Fruit fly (Drosophila melanogaster): Measurements from ENCODE around the gene CG1394.

CG1394 gene

dm6 chrX:11170578-11170977, at the start of gene CG1394:
Gene CG1394, minus strand, starts transcription at chrX:11170678.
- no peak for TF ChIP-seq h (optimal IDR thresholded peaks at IDR 0.05)
- no peak for TF ChIP-seq ttk (optimal IDR thresholded peaks at IDR 0.05)
- TF ChIP-seq Myc (optimal IDR thresholded peaks at IDR 0.05): no peak
- TF ChIP-seq psq (optimal IDR thresholded peaks at IDR 0.05): no peak
- no peak for TF ChIP-seq Sin3A (optimal IDR thresholded peaks at IDR 0.05)
- no peak for TF ChIP-seq insv (optimal IDR thresholded peaks at IDR 0.05)

DNA sequence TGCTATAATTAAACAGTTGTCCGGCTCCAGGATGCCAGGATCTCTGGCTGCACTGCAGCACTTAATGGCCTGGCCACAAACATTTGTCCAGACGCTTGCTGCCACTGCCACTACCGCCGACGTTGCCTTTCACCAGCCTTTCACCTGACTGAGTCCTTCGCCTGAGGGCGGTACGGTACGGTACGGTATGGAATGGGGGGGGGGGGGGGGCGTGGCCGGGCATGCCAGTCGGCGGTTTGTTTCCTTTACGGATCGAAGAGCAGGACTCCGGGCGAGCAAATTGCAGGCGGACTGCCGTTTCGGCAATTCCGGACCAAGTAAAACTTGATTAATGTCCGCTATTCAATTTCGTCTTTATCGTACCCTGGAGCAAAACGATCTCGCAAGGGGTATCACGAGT, 32.6 kb upstream of the CG1394 start:
- TF ChIP-seq ttk (optimal IDR thresholded peaks at IDR 0.05) (no peak), psq (optimal IDR thresholded peaks at IDR 0.05) (no peak), Myc (optimal IDR thresholded peaks at IDR 0.05) (no peak), insv (optimal IDR thresholded peaks at IDR 0.05) (no peak), Sin3A (optimal IDR thresholded peaks at IDR 0.05) (no peak), h (optimal IDR thresholded peaks at IDR 0.05) (no peak)

- TF ChIP-seq psq (optimal IDR thresholded peaks at IDR 0.05) (no peak), insv (optimal IDR thresholded peaks at IDR 0.05) (no peak)
Measured at dm6 chrX:11201948-11202347, 31.5 kb upstream of the CG1394 start, which contains the start of gene CG11106. Gene CG11106, plus strand, starts transcription at chrX:11202248.

DNA sequence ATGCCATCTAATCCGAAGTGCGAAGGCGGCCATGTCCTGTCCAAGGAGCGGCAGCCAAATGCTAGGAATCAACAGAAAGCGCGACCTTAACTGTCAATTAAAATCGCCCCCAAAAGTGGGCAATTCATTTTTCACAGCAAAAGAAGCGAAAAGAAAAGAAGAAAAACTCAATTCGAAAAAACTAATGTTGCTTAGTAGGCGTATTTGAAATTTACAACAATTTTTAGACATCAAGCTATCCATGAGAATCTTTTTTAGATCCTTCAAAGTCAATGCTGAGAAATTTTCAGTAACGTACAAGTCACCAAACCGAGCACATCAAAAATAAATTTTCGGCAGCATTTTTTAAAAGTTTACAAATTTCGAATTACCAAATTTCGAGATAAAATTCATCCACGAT, 12.2 kb upstream of the CG1394 start, which contains the start of gene CG15200:
Gene CG15200 (plus strand): TSS at position 301 of the 400 bp plus-strand sequence.
- TF ChIP-seq Sin3A (optimal IDR thresholded peaks at IDR 0.05): no peak

dm6 chrX:11176073-11176472, 5.6 kb upstream of the CG1394 start:
- no peak for TF ChIP-seq Myc (optimal IDR thresholded peaks at IDR 0.05)

dm6 chrX:11168958-11169357, 1.5 kb downstream of the CG1394 start, which contains the start of gene Antdh:
Gene Antdh, minus strand, starts transcription at chrX:11169058.
- no peak for TF ChIP-seq psq (optimal IDR thresholded peaks at IDR 0.05)
- no peak for TF ChIP-seq insv (optimal IDR thresholded peaks at IDR 0.05)
- TF ChIP-seq ttk (optimal IDR thresholded peaks at IDR 0.05): no peak
- TF ChIP-seq h (optimal IDR thresholded peaks at IDR 0.05): no peak
- no peak for TF ChIP-seq Myc (optimal IDR thresholded peaks at IDR 0.05)
- TF ChIP-seq Sin3A (optimal IDR thresholded peaks at IDR 0.05): no peak

DNA sequence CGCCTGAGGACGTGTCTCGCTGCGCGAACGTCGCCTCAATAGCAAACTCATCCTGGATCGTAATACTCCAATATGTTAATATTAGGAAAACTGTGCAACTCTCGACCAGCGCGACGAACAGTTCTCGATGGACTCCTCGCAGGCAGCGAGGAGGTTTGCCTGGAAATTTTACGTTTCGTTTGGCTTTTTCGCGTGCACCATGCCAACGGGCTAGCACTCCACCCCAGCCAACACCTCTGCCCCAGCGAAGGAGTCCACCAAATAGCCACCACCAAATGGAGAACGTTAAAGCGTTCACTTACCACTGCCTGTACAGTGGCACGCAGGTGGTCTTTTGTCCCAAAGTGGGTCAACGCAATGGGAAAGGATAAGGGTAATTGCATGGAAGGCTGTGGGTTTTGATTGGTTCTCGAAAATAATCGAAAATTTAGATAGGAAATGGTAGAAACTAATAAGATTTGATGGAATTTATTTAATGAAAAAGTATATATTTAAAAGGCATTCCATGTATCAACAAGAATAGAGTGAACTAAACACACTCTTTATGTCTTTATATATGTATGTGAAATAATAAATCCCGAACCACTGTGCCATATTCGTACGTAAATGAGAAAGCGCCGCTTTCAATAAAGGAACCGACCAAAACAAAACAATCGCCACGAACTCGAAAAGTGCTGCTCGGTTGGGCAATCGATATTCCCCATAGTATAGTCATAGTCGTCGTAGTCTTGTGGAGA, 10.6 kb downstream of the CG1394 start, which contains the start of gene CG32668:
Gene CG32668 (minus strand): TSS at position 51 of the 737 bp plus-strand sequence.
- TF ChIP-seq Myc (optimal IDR thresholded peaks at IDR 0.05) (no peak), psq (optimal IDR thresholded peaks at IDR 0.05) (no peak), ttk (optimal IDR thresholded peaks at IDR 0.05) (no peak), h (optimal IDR thresholded peaks at IDR 0.05) (no peak), insv (optimal IDR thresholded peaks at IDR 0.05) (no peak), Sin3A (optimal IDR thresholded peaks at IDR 0.05) (no peak)

DNA sequence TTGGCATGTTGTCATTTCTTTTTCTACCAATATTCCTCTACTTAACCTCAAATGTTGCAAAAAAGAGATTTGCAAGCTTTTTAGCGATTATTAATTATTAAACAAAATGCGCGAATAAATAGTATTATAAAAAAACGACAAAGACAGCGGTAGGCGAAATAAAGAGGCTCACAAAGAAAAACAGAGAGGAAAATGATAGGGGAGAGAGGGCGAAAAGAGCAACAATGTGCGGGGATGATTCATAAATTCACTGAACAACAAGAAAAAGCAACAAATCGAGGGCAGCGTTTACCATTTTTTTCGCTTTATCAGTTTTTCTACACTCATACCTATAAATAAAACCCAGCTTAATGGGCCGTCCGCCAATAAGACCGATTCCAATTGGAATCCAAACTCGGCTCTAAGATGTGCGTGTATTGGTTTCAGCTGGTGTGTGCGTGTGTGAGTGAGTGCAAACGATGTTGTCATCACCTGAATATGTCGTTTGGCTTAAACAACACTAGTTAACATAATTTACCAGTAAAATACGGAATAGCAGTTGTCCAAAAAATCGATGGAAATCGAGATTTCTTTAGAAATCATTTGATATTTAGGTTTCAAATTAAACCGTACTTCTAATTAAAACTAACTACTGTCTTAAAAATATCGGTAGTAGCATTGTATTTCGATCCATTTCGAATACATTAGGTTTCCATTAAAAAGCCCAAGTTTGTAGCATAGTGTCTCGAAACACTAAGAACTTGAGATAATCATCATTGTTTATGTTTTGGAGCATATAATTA, 14.5 kb downstream of the CG1394 start:
- no peak for TF ChIP-seq Myc (optimal IDR thresholded peaks at IDR 0.05)

- TF ChIP-seq ttk (optimal IDR thresholded peaks at IDR 0.05) (no peak), psq (optimal IDR thresholded peaks at IDR 0.05) (no peak), insv (optimal IDR thresholded peaks at IDR 0.05) (no peak), h (optimal IDR thresholded peaks at IDR 0.05) (no peak), Sin3A (optimal IDR thresholded peaks at IDR 0.05) (no peak), Myc (optimal IDR thresholded peaks at IDR 0.05) (no peak)
Measured at dm6 chrX:11154511-11155197, 15.8 kb downstream of the CG1394 start.

- peak; percentile 96 for TF ChIP-seq psq (optimal IDR thresholded peaks at IDR 0.05)
- no peak for TF ChIP-seq Myc (optimal IDR thresholded peaks at IDR 0.05)
Measured at dm6 chrX:11153826-11154510, 16.5 kb downstream of the CG1394 start, which contains the start of the genes rtv and Dlic. Gene rtv, minus strand, starts transcription at chrX:11153990. Gene Dlic, plus strand, starts transcription at chrX:11154421.

- no peak for TF ChIP-seq h (optimal IDR thresholded peaks at IDR 0.05)
Measured at dm6 chrX:11153413-11153812, 17.1 kb downstream of the CG1394 start.

DNA sequence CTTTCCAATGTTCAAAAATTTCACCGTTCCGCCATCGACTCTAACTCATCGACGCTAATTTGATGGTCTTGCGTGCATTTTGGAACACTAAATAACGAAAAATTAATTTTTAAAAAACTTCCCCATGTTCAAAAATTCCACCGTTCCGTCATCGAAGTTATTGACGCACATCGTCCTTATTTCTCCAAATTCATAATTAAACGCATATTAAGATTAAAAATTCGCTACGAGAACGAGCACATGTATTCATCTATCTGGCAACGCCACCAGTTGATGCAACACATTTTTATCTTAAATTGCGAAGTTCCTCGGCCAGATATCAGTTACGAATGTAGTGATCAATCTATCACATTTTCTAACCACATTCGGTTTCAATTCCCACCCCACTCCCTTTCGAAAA, 21.3 kb downstream of the CG1394 start, which contains the start of gene Lint-1:
Gene Lint-1 (plus strand): TSS at position 123 of the 400 bp plus-strand sequence.
- TF ChIP-seq insv (optimal IDR thresholded peaks at IDR 0.05): no peak
- no peak for TF ChIP-seq psq (optimal IDR thresholded peaks at IDR 0.05)
- TF ChIP-seq Myc (optimal IDR thresholded peaks at IDR 0.05): no peak
- TF ChIP-seq h (optimal IDR thresholded peaks at IDR 0.05): no peak
- no peak for TF ChIP-seq ttk (optimal IDR thresholded peaks at IDR 0.05)
- TF ChIP-seq Sin3A (optimal IDR thresholded peaks at IDR 0.05): no peak
